Worm (Caenorhabditis elegans) whole organism, young adult: ENCODE data around the gene C08E3.14.

Source experiments
- F49E8.2 ChIP-seq: sonication (generic microtip); optimal IDR thresholded peaks from 3 replicates; lab custom pipeline; 2017; ENCODE audit warnings: missing genetic modification characterization, mild to moderate bottlenecking, missing compliant biosample characterization, antibody characterized with exemption, moderate library complexity; ENCODE audit not compliant: insufficient read depth
- ama-1 ChIP-seq, 3 experiments: fragments of 150-350 bp in 1 of 3; sonication (generic microtip) in 2 of 3; optimal IDR thresholded peaks; 2 replicates each; lab custom pipeline; 2014 to 2018; ENCODE audit warnings: missing biosample characterization in 2 of 3, missing genetic modification characterization in 2 of 3, missing genetic modification reagents in 2 of 3
- aptf-3 ChIP-seq: fragments of 200-800 bp; sonication (Bioruptor generic); IDR thresholded peaks from 2 replicates; pipeline ENCODE4 v1.3.6; 2022; ENCODE audit warnings: missing genetic modification characterization, missing compliant biosample characterization
- egl-18 ChIP-seq: fragments of 200-800 bp; sonication (Bioruptor generic); IDR thresholded peaks from 2 replicates; pipeline ENCODE4 v1.3.6; 2022; ENCODE audit warnings: missing genetic modification reagents, missing genetic modification characterization, missing compliant biosample characterization
- egl-44 ChIP-seq: fragments of 200-800 bp; sonication (Bioruptor generic); IDR thresholded peaks from 2 replicates; pipeline ENCODE4 v1.3.6; 2022; ENCODE audit warnings: missing genetic modification reagents, missing genetic modification characterization, missing compliant biosample characterization
- hmg-20 ChIP-seq: fragments of 200-800 bp; sonication (Bioruptor generic); IDR thresholded peaks from 2 replicates; pipeline ENCODE4 v1.3.6; 2022; ENCODE audit warnings: missing genetic modification reagents, missing genetic modification characterization, missing compliant biosample characterization
- madf-3 ChIP-seq: fragments of 200-800 bp; sonication (Bioruptor generic); IDR thresholded peaks from 2 replicates; pipeline ENCODE4 v1.3.6; 2022; ENCODE audit warnings: missing genetic modification reagents, missing genetic modification characterization, missing compliant biosample characterization
- mxl-1 ChIP-seq: sonication (generic microtip); optimal IDR thresholded peaks from 2 replicates; lab custom pipeline; 2016; ENCODE audit warnings: missing genetic modification characterization, missing compliant biosample characterization
- rpc-1 ChIP-seq, 2 experiments: fragments of 150-350 bp in 1 of 2; sonication (generic microtip) in 1 of 2; optimal IDR thresholded peaks; 2 replicates each; lab custom pipeline; 2014 to 2018; ENCODE audit warnings: missing biosample characterization in 1 of 2, missing genetic modification characterization in 1 of 2, missing genetic modification reagents in 1 of 2, missing genotype in 1 of 2
- unc-130 ChIP-seq: sonication (generic microtip); optimal IDR thresholded peaks from 2 replicates; lab custom pipeline; 2016; ENCODE audit warnings: missing genetic modification reagents, missing genetic modification characterization, missing compliant biosample characterization
- unc-62 ChIP-seq: fragments of 150-350 bp; optimal IDR thresholded peaks from 2 replicates; lab custom pipeline; 2014; ENCODE audit warnings: missing biosample characterization, missing genetic modification reagents, missing genetic modification characterization

- TF ChIP-seq ama-1 (optimal IDR thresholded peaks at IDR 0.05; lab: Kevin White, UChicago) (no peak), ama-1 (GFP tag; optimal IDR thresholded peaks at IDR 0.05; lab: Kevin White, UChicago) (no peak), egl-18 (GFP tag; lab: Robert Waterston, UW) (no peak), mxl-1 (no peak), unc-130 (GFP tag; lab: Kevin White, UChicago) (no peak), madf-3 (GFP tag; lab: Robert Waterston, UW) (no peak), F49E8.2 (no peak), rpc-1 (optimal IDR thresholded peaks at IDR 0.05; lab: Kevin White, UChicago) (no peak), rpc-1 (tag; optimal IDR thresholded peaks at IDR 0.05; lab: Kevin White, UChicago) (no peak), aptf-3 (no peak), hmg-20 (GFP tag; lab: Robert Waterston, UW) (no peak), unc-62 (GFP tag; lab: Kevin White, UChicago) (no peak), egl-44 (GFP tag; lab: Robert Waterston, UW) (no peak)
Measured at ce11 chrII:1600661-1601060, 25.1 kb upstream of the C08E3.14 start, which contains the start of gene bath-26.
